Fruit fly (Drosophila melanogaster): ENCODE measurements around the gene CG4815.

The CG4815 gene

DNA sequence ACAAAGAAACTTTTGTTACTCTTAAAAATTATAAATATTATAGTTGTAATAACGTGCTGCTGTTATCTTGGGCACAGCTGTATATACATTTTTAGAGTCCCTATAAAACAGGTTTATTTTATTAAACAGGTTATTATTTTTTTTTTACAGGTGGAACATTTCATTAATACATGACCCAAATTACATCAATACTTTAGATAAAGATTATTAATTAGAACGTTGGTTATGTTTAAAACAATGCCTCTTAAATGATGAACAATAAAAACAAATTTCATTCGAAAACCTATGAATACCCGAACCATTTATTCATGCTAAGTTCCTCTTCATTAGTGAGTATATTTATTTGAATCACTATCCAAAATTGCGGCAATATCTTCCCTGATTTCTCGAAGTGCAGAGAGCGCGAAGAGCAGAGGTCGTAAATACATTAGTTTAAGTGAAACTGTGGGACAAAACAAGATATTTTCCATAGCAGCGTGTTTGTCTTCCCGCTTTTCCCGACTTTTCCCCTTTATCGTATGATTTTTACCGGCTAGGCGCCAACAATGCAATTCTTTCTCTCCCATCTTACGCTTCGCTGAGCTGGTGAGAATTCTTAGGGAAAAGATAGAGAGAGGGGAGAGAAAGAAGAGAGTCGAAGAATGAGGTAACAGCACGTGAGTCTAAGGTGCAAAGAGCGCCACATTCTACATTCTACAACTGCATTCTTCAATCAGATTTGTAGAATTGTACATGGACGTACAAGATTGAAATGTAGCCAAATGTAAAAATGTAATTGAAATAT, 1.7 kb downstream of the CG4815 start (continued):
- peak; percentile 30; the same call in 1 of the 2 replicates for TF ChIP-seq ssp (GFP tag; IDR thresholded peaks at IDR 0.05)
- no peak for TF ChIP-seq Hmr (GFP tag; optimal IDR thresholded peaks at IDR 0.05)
- peak; percentile 15 for TF ChIP-seq CG10267 (tag; optimal IDR thresholded peaks at IDR 0.05)
- peak; percentile 48 for TF ChIP-seq CG4730 (GFP tag; IDR thresholded peaks at IDR 0.05)
- no peak for TF ChIP-seq gcm2 (GFP tag; optimal IDR thresholded peaks at IDR 0.05)
- no peak for TF ChIP-seq slou (GFP tag; optimal IDR thresholded peaks at IDR 0.05)
- TF ChIP-seq CG10209 (GFP tag; optimal IDR thresholded peaks at IDR 0.05) = peak; percentile 3
- TF ChIP-seq CG4854 (GFP tag; optimal IDR thresholded peaks at IDR 0.05) = no peak
- TF ChIP-seq Ets65A (GFP tag) = peak; percentile 82
- peak; percentile 69 for TF ChIP-seq CG30403 (GFP tag; optimal IDR thresholded peaks at IDR 0.05)
- peak; percentile 13 for TF ChIP-seq Usf (GFP tag; optimal IDR thresholded peaks at IDR 0.05)
- peak; percentile 29; the same call in 1 of the 3 replicates for TF ChIP-seq Aef1 (GFP tag; IDR thresholded peaks at IDR 0.05)
- 0 out of 2 replicates have a peak, but pooled peaks have one; percentile 12 for TF ChIP-seq Atf6 (GFP tag; IDR thresholded peaks at IDR 0.05)
- no peak for TF ChIP-seq Fer3 (tag; optimal IDR thresholded peaks at IDR 0.05)
- TF ChIP-seq CG14710 (tag; optimal IDR thresholded peaks at IDR 0.05) = peak; percentile 32
- peak; percentile 20 for TF ChIP-seq Dip3 (GFP tag; optimal IDR thresholded peaks at IDR 0.05)
- TF ChIP-seq hkb (optimal IDR thresholded peaks at IDR 0.05) = no peak
- no peak for TF ChIP-seq hkb (GFP tag; IDR thresholded peaks at IDR 0.05)
- no peak for TF ChIP-seq disco-r (GFP tag; optimal IDR thresholded peaks at IDR 0.05)
- no peak for TF ChIP-seq Max (GFP tag; optimal IDR thresholded peaks at IDR 0.05)
- TF ChIP-seq CG8281 (tag; optimal IDR thresholded peaks at IDR 0.05) = no peak
- TF ChIP-seq dpn (GFP tag; optimal IDR thresholded peaks at IDR 0.05) = peak in 1 of 2 experiments; percentile 11
- no peak for TF ChIP-seq fd64A (GFP tag; optimal IDR thresholded peaks at IDR 0.05)
- peak; percentile 44; the same call in 1 of the 3 replicates for TF ChIP-seq CG7357 (GFP tag; IDR thresholded peaks at IDR 0.05)
- TF ChIP-seq CG10959 (GFP tag; IDR thresholded peaks at IDR 0.05) = no peak
- no peak for TF ChIP-seq CG12236 (GFP tag; optimal IDR thresholded peaks at IDR 0.05)
- TF ChIP-seq Trl (optimal IDR thresholded peaks at IDR 0.05) = peak; percentile 73 to 82
- TF ChIP-seq Trl (GFP tag; optimal IDR thresholded peaks at IDR 0.05) = peak; percentile 4
- no peak for TF ChIP-seq mld (GFP tag; IDR thresholded peaks at IDR 0.05; ENCODE audit: partially characterized antibody)
- no peak for TF ChIP-seq Fer2 (tag; optimal IDR thresholded peaks at IDR 0.05)
- TF ChIP-seq salm (tag; optimal IDR thresholded peaks at IDR 0.05) = no peak
- no peak for TF ChIP-seq Atf3 (GFP tag; optimal IDR thresholded peaks at IDR 0.05)
- TF ChIP-seq Mad (GFP tag; optimal IDR thresholded peaks at IDR 0.05) = no peak
- TF ChIP-seq CG18262 (tag; optimal IDR thresholded peaks at IDR 0.05) = peak; percentile 58
- peak; percentile 85 for TF ChIP-seq crol (GFP tag; IDR thresholded peaks at IDR 0.05)
- TF ChIP-seq NK7.1 (GFP tag; optimal IDR thresholded peaks at IDR 0.05) = no peak
- TF ChIP-seq CG3163 (GFP tag; optimal IDR thresholded peaks at IDR 0.05) = peak; percentile 23
- TF ChIP-seq BtbVII (GFP tag; optimal IDR thresholded peaks at IDR 0.05) = no peak
- peak; percentile 59; the same call in 1 of the 3 replicates for TF ChIP-seq ken (GFP tag; IDR thresholded peaks at IDR 0.05)
- TF ChIP-seq Nf-YB (GFP tag; optimal IDR thresholded peaks at IDR 0.05) = no peak
- no peak for TF ChIP-seq Sry-δ (GFP tag; optimal IDR thresholded peaks at IDR 0.05)
- TF ChIP-seq CG9817 (tag; optimal IDR thresholded peaks at IDR 0.05) = peak; percentile 13
- peak; percentile 45 for TF ChIP-seq CG9876 (GFP tag; optimal IDR thresholded peaks at IDR 0.05)
- no peak for TF ChIP-seq CG1529 (GFP tag; optimal IDR thresholded peaks at IDR 0.05)
- peak; percentile 15 for TF ChIP-seq Hsf (GFP tag; optimal IDR thresholded peaks at IDR 0.05)
- no peak for TF ChIP-seq CG3995 (GFP tag; optimal IDR thresholded peaks at IDR 0.05)
- peak; percentile 37 for TF ChIP-seq CG7839 (tag; optimal IDR thresholded peaks at IDR 0.05)
- TF ChIP-seq ham (GFP tag; IDR thresholded peaks at IDR 0.05) = no peak
- peak; percentile 35 for TF ChIP-seq HHEX (GFP tag; optimal IDR thresholded peaks at IDR 0.05)
- TF ChIP-seq odd (GFP tag; optimal IDR thresholded peaks at IDR 0.05) = no peak
- 0 out of 3 replicates have a peak, but pooled peaks have one; percentile 62 for TF ChIP-seq CG11456 (GFP tag; IDR thresholded peaks at IDR 0.05)
